Fruit fly (Drosophila melanogaster): ENCODE measurements around the gene Eig71Ee.
A peak's percentile ranks its signal among the peaks of the same experiment; 100 is the strongest.

Eig71Ee gene

DNA sequence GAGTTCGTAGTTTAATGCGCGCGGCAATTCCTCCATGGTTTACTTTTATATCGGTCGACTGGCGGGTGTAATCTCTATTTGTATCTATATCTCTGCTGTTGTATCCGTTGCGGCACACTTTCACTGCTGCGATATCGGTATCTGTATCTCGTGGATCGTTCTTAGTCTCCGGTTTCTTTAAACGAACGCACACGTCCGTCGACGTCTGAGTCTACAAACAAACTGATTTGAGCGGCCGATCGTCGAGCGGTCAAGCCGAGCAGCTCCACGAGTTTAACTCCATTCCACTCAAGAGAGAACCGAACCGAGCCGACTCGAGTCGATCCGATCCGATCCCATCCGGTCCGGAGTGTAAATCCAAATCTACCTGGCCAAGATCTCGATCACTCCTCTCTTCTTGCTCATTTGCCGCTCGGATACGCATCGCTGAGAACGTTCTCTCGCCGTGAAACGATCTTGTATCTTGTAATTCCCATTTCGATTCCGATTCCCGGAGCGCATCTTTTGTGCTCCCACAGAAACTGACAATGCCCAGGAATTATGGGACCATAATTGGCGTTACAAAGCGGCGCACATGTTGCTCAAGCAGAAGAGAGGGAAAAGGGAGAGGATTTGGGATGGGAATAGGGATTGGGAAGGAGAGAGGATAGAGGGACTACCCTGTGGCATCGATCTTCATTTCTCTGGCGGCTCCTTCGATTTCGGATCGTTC is 44.0 kb upstream of the Eig71Ee start, which contains the start of gene comm2 (continued):
- TF ChIP-seq CTCF (GFP tag; optimal IDR thresholded peaks at IDR 0.05) (no peak), Mad (GFP tag; optimal IDR thresholded peaks at IDR 0.05) (peak; percentile 14), yki (optimal IDR thresholded peaks at IDR 0.05) (peak; percentile 70), bbx (GFP tag; IDR thresholded peaks at IDR 0.05; ENCODE audit: partially characterized antibody) (peak; percentile 70), Opbp (GFP tag; IDR thresholded peaks at IDR 0.05; ENCODE audit: partially characterized antibody) (peak; percentile 69; the same call in 2 of the 3 replicates), Drgx (GFP tag; IDR thresholded peaks at IDR 0.05) (0 out of 2 replicates have a peak, but pooled peaks have one; percentile 29), CG15479 (GFP tag; optimal IDR thresholded peaks at IDR 0.05) (peak; percentile 70), Scr (GFP tag; IDR thresholded peaks at IDR 0.05; ENCODE audit: partially characterized antibody) (peak; percentile 51; the same call in 1 of the 2 replicates), jumu (GFP tag; optimal IDR thresholded peaks at IDR 0.05) (no peak), ash1 (GFP tag; optimal IDR thresholded peaks at IDR 0.05) (peak; percentile 23), ci (GFP tag; IDR thresholded peaks at IDR 0.05) (peak; percentile 55; the same call in 1 of the 3 replicates), chif (GFP tag; optimal IDR thresholded peaks at IDR 0.05) (no peak), CG11696 (GFP tag; IDR thresholded peaks at IDR 0.05) (no peak), CG14710 (tag; optimal IDR thresholded peaks at IDR 0.05) (no peak), Spps (tag; optimal IDR thresholded peaks at IDR 0.05) (no peak), CG9876 (GFP tag; optimal IDR thresholded peaks at IDR 0.05) (no peak), al (GFP tag; IDR thresholded peaks at IDR 0.05) (no peak), CG5180 (GFP tag; optimal IDR thresholded peaks at IDR 0.05) (peak; percentile 30), hkb (optimal IDR thresholded peaks at IDR 0.05) (no peak), hkb (GFP tag; IDR thresholded peaks at IDR 0.05) (0 out of 2 replicates have a peak, but pooled peaks have one; percentile 14), CG12769 (tag; optimal IDR thresholded peaks at IDR 0.05) (peak; percentile 94), CG2678 (tag; optimal IDR thresholded peaks at IDR 0.05) (peak; percentile 8), z (GFP tag; IDR thresholded peaks at IDR 0.05) (peak; percentile 99), mld (GFP tag; IDR thresholded peaks at IDR 0.05; ENCODE audit: partially characterized antibody) (no peak), CG2116 (GFP tag; optimal IDR thresholded peaks at IDR 0.05) (no peak), CG9932 (GFP tag; IDR thresholded peaks at IDR 0.05) (0 out of 2 replicates have a peak, but pooled peaks have one; percentile 5), sens (GFP tag) (peak; percentile 68), vvl (GFP tag; IDR thresholded peaks at IDR 0.05) (peak; percentile 63; the same call in 1 of the 2 replicates), Asciz (GFP tag; optimal IDR thresholded peaks at IDR 0.05) (no peak), Chrac-16 (GFP tag; optimal IDR thresholded peaks at IDR 0.05) (no peak), gcm (GFP tag; optimal IDR thresholded peaks at IDR 0.05) (peak; percentile 8), CG6813 (GFP tag; optimal IDR thresholded peaks at IDR 0.05) (no peak), Awh (GFP tag; IDR thresholded peaks at IDR 0.05) (no peak), scrt (GFP tag; optimal IDR thresholded peaks at IDR 0.05) (no peak), Hr78 (GFP tag; optimal IDR thresholded peaks at IDR 0.05) (peak in 1 of 2 experiments; percentile 54), amos (GFP tag; IDR thresholded peaks at IDR 0.05; ENCODE audit: partially characterized antibody) (peak; percentile 61; the same call in 1 of the 2 replicates), abd-A (tag; optimal IDR thresholded peaks at IDR 0.05) (no peak), Med (GFP tag) (peak; percentile 74), kni (GFP tag; optimal IDR thresholded peaks at IDR 0.05) (peak; percentile 89), CG11560 (tag; IDR thresholded peaks at IDR 0.05) (no peak), D (optimal IDR thresholded peaks at IDR 0.05) (peak; percentile 93), D (GFP tag; optimal IDR thresholded peaks at IDR 0.05) (no peak), btn (GFP tag; optimal IDR thresholded peaks at IDR 0.05) (no peak), CG32772 (GFP tag; IDR thresholded peaks at IDR 0.05) (no peak), CG4707 (GFP tag; optimal IDR thresholded peaks at IDR 0.05) (peak; percentile 1), HLH3B (GFP tag; IDR thresholded peaks at IDR 0.05) (no peak), CG15601 (tag; optimal IDR thresholded peaks at IDR 0.05) (no peak), CG12071 (GFP tag; optimal IDR thresholded peaks at IDR 0.05) (peak; percentile 15), Bgb (GFP tag; IDR thresholded peaks at IDR 0.05; ENCODE audit: partially characterized antibody) (peak; percentile 66), peb (GFP tag; IDR thresholded peaks at IDR 0.05) (no peak)
